Fruit fly (Drosophila melanogaster) whole organism, wandering third instar larva: ENCODE results near the gene CG7408.
A peak's percentile ranks its signal among the peaks of the same experiment; 100 is the strongest.
"Not testable (repeated sequence)": the region's sequence is repeated elsewhere in the genome, so short reads cannot be mapped to it uniquely, and the experiment has no call there.

Source experiments
- Abd-B ChIP-seq: fragments of >200 bp; optimal IDR thresholded peaks from 2 replicates; lab custom pipeline; 2017; ENCODE audit warnings: missing biosample characterization, missing genetic modification characterization
- CG32264 ChIP-seq: fragments of 200-800 bp; sonication (Bioruptor generic); optimal IDR thresholded peaks from 2 replicates; lab custom pipeline; 2016; ENCODE audit warnings: missing biosample characterization, missing genetic modification characterization
- CG9705 ChIP-seq: fragments of 200-800 bp; sonication (Bioruptor generic); optimal IDR thresholded peaks from 2 replicates; lab custom pipeline; 2018; ENCODE audit warnings: missing biosample characterization, mild to moderate bottlenecking, missing genetic modification characterization
- CrebA ChIP-seq: fragments of 200-800 bp; sonication (Bioruptor generic); optimal IDR thresholded peaks from 2 replicates; lab custom pipeline; 2016; ENCODE audit warnings: missing biosample characterization, mild to moderate bottlenecking, missing genetic modification characterization, borderline replicate concordance
- Dfd ChIP-seq: fragments of >200 bp; optimal IDR thresholded peaks from 2 replicates; lab custom pipeline; 2017; ENCODE audit warnings: missing biosample characterization, missing genetic modification characterization
- Dif ChIP-seq: fragments of 200-275, 200-300 bp; sonication (Bioruptor generic); optimal IDR thresholded peaks from 2 replicates; lab custom pipeline; 2018; ENCODE audit warnings: missing biosample characterization, missing genetic modification characterization; ENCODE audit not compliant: partially characterized antibody
- GATAd ChIP-seq: sonication (Bioruptor generic); optimal IDR thresholded peaks from 2 replicates; lab custom pipeline; 2016; ENCODE audit warnings: missing biosample characterization, missing genetic modification characterization
- HLH106 ChIP-seq: fragments of 200-800 bp; optimal IDR thresholded peaks from 3 replicates; lab custom pipeline; 2019; ENCODE audit warnings: missing biosample characterization, mild to moderate bottlenecking, missing genetic modification characterization, moderate library complexity
- Hnf4 ChIP-seq: fragments of 200-800 bp; sonication (Bioruptor generic); optimal IDR thresholded peaks from 2 replicates; lab custom pipeline; 2016; ENCODE audit warnings: missing biosample characterization, mild to moderate bottlenecking, missing genetic modification characterization
- Hr78 ChIP-seq: fragments of >200 bp; optimal IDR thresholded peaks from 2 replicates; lab custom pipeline; 2017; ENCODE audit warnings: missing biosample characterization, missing genetic modification characterization
- Hr83 ChIP-seq: fragments of 200-300 bp; sonication (Bioruptor generic); optimal IDR thresholded peaks from 2 replicates; lab custom pipeline; 2016; ENCODE audit warnings: missing biosample characterization, mild to moderate bottlenecking, missing genetic modification characterization, moderate library complexity; ENCODE audit not compliant: poor library complexity, severe bottlenecking
- Jra ChIP-seq: sonication (Bioruptor generic); optimal IDR thresholded peaks from 2 replicates; lab custom pipeline; 2016; ENCODE audit warnings: missing biosample characterization, missing genetic modification characterization
- Mio ChIP-seq: sonication (Bioruptor generic); optimal IDR thresholded peaks from 2 replicates; lab custom pipeline; 2016; ENCODE audit warnings: missing biosample characterization, missing genetic modification characterization
- Myc ChIP-seq: fragments of >200 bp; optimal IDR thresholded peaks from 2 replicates; lab custom pipeline; 2017
- N ChIP-seq: fragments of >200 bp; optimal IDR thresholded peaks from 2 replicates; lab custom pipeline; 2018; ENCODE audit warnings: missing biosample characterization, missing external identifiers, missing genetic modification characterization
- OdsH ChIP-seq: fragments of 200-800 bp; sonication (Bioruptor generic); optimal IDR thresholded peaks from 2 replicates; lab custom pipeline; 2016; ENCODE audit warnings: missing biosample characterization, mild to moderate bottlenecking, missing genetic modification characterization
- Rel ChIP-seq, 2 experiments: fragments of 200-800 bp; sonication (Bioruptor generic) in 1 of 2; optimal IDR thresholded peaks; 2 replicates in 1 of 2; 3 replicates in 1 of 2; lab custom pipeline; 2016 to 2019; ENCODE audit warnings: mild to moderate bottlenecking in 2 of 2, missing biosample characterization in 2 of 2, missing genetic modification characterization in 2 of 2, moderate library complexity in 1 of 2
- Sp1 ChIP-seq: fragments of 200-800 bp; sonication (Bioruptor generic); optimal IDR thresholded peaks from 3 replicates; lab custom pipeline; 2019; ENCODE audit warnings: missing biosample characterization, mild to moderate bottlenecking, missing genetic modification characterization, moderate library complexity
- Vsx2 ChIP-seq: fragments of 200-300, 225-300 bp; sonication (Bioruptor generic); optimal IDR thresholded peaks from 2 replicates; lab custom pipeline; 2018; ENCODE audit warnings: missing biosample characterization, missing genetic modification characterization; ENCODE audit not compliant: partially characterized antibody
- br ChIP-seq: fragments of 200-800 bp; sonication (Bioruptor generic); optimal IDR thresholded peaks from 2 replicates; lab custom pipeline; 2016; ENCODE audit warnings: missing biosample characterization, missing genetic modification characterization
- dl ChIP-seq, 2 experiments: fragments of 175-275, 200-275 bp in 1 of 2; fragments of 200-275 bp in 1 of 2; sonication (Bioruptor generic); optimal IDR thresholded peaks; lab custom pipeline; 2018; ENCODE audit warnings: mild to moderate bottlenecking in 2 of 2, missing biosample characterization in 2 of 2, missing genetic modification characterization in 2 of 2, moderate library complexity in 2 of 2; ENCODE audit not compliant: partially characterized antibody in 2 of 2, insufficient read depth in 1 of 2
- dmrt93B ChIP-seq: fragments of 200-800 bp; sonication (Bioruptor generic); optimal IDR thresholded peaks from 2 replicates; lab custom pipeline; 2018; ENCODE audit warnings: missing biosample characterization, mild to moderate bottlenecking, missing genetic modification characterization
- dsf ChIP-seq: sonication (Bioruptor generic); optimal IDR thresholded peaks from 2 replicates; lab custom pipeline; 2016; ENCODE audit warnings: missing biosample characterization, missing genetic modification characterization, borderline replicate concordance
- ey ChIP-seq: fragments of 200-800 bp; sonication (Bioruptor generic); optimal IDR thresholded peaks from 2 replicates; lab custom pipeline; 2016; ENCODE audit warnings: missing biosample characterization, missing genetic modification characterization
- foxo ChIP-seq, 2 experiments: fragments of 200-800 bp; sonication (Bioruptor generic); optimal IDR thresholded peaks; 2 replicates in 1 of 2; 3 replicates in 1 of 2; lab custom pipeline; 2016 to 2017; ENCODE audit warnings: missing biosample characterization in 2 of 2, missing genetic modification characterization in 2 of 2
- fru ChIP-seq: fragments of 200-800 bp; sonication (Bioruptor generic); optimal IDR thresholded peaks from 3 replicates; lab custom pipeline; 2016; ENCODE audit warnings: missing biosample characterization, mild to moderate bottlenecking, missing genetic modification characterization
- h ChIP-seq: fragments of 200-800 bp; sonication (Bioruptor generic); optimal IDR thresholded peaks from 3 replicates; lab custom pipeline; 2016; ENCODE audit warnings: missing biosample characterization, mild to moderate bottlenecking, missing genetic modification characterization
- jim ChIP-seq: fragments of 175-275, 200-325 bp; sonication (Bioruptor generic); optimal IDR thresholded peaks from 2 replicates; lab custom pipeline; 2016; ENCODE audit warnings: missing biosample characterization, mild to moderate bottlenecking, missing genetic modification characterization
- lola ChIP-seq: fragments of >200 bp; optimal IDR thresholded peaks from 2 replicates; lab custom pipeline; 2017; ENCODE audit warnings: missing biosample characterization, missing genetic modification characterization
- psq ChIP-seq: fragments of 200-800 bp; sonication (Bioruptor generic); optimal IDR thresholded peaks from 3 replicates; lab custom pipeline; 2017; ENCODE audit warnings: missing biosample characterization, mild to moderate bottlenecking, missing genetic modification characterization, moderate library complexity
- rgr ChIP-seq: fragments of 200-800 bp; sonication (Bioruptor generic); optimal IDR thresholded peaks from 3 replicates; lab custom pipeline; 2016; ENCODE audit warnings: missing biosample characterization, mild to moderate bottlenecking, missing genetic modification characterization
- sage ChIP-seq: fragments of 200-800 bp; sonication (Bioruptor generic); optimal IDR thresholded peaks from 2 replicates; lab custom pipeline; 2016; ENCODE audit warnings: missing biosample characterization, mild to moderate bottlenecking, missing genetic modification characterization
- sv ChIP-seq: fragments of 200-800 bp; sonication (Bioruptor generic); optimal IDR thresholded peaks from 3 replicates; lab custom pipeline; 2016; ENCODE audit warnings: missing biosample characterization, missing genetic modification characterization
- tai ChIP-seq: sonication (Bioruptor generic); optimal IDR thresholded peaks from 2 replicates; lab custom pipeline; 2016; ENCODE audit warnings: missing biosample characterization, missing genetic modification characterization
- woc ChIP-seq: sonication (Bioruptor generic); optimal IDR thresholded peaks from 2 replicates; lab custom pipeline; 2016; ENCODE audit warnings: missing biosample characterization, mild to moderate bottlenecking, missing genetic modification characterization

CG7408 gene

dm6 chr3L:17856655-17857479 lies 22.0 kb upstream of the CG7408 start, which contains the start of gene CG5535:
Gene CG5535, minus strand, starts transcription at chr3L:17856794.
- TF ChIP-seq jim (GFP tag; lab: Kevin White, UChicago) (no peak), Dif (GFP tag; lab: Kevin White, UChicago) (no peak), Hnf4 (no peak), Dfd (GFP tag; lab: Kevin White, UChicago) (no peak), CG9705 (GFP tag; lab: Kevin White, UChicago) (no peak), Hr78 (GFP tag; lab: Kevin White, UChicago) (no peak), dl (GFP tag; optimal IDR thresholded peaks at IDR 0.05; lab: Kevin White, UChicago; ENCODE audit: insufficient read depth in 1 of 2, partially characterized antibody in 2 of 2) (no peak), dmrt93B (peak; percentile 52), ey (GFP tag; lab: Kevin White, UChicago) (peak; percentile 32), GATAd (GFP tag; lab: Kevin White, UChicago) (no peak), N (no peak), tai (GFP tag; lab: Kevin White, UChicago) (no peak), h (GFP tag; lab: Kevin White, UChicago) (peak; percentile 45), foxo (GFP tag; optimal IDR thresholded peaks at IDR 0.05; lab: Kevin White, UChicago) (peak in 1 of 2 experiments; percentile 80), sage (GFP tag; lab: Kevin White, UChicago) (no peak), psq (GFP tag; lab: Kevin White, UChicago) (peak; percentile 68), fru (GFP tag; lab: Kevin White, UChicago) (peak; percentile 60), Rel (GFP tag; optimal IDR thresholded peaks at IDR 0.05; lab: Kevin White, UChicago) (no peak), Rel (tag; optimal IDR thresholded peaks at IDR 0.05; lab: Kevin White, UChicago) (no peak), CG32264 (GFP tag; lab: Kevin White, UChicago) (no peak), Hr83 (GFP tag; lab: Kevin White, UChicago) (peak; percentile 41), br (GFP tag; lab: Kevin White, UChicago) (peak; percentile 35), OdsH (GFP tag; lab: Kevin White, UChicago) (peak; percentile 62), sv (GFP tag; lab: Kevin White, UChicago) (peak; percentile 57), lola (GFP tag; lab: Kevin White, UChicago) (no peak), HLH106 (tag; lab: Kevin White, UChicago) (peak; percentile 52), Abd-B (no peak), Mio (no peak), woc (GFP tag; lab: Kevin White, UChicago) (no peak), Sp1 (GFP tag; lab: Kevin White, UChicago) (peak; percentile 72), Myc (lab: Kevin White, UChicago) (no peak), dsf (GFP tag; lab: Kevin White, UChicago) (no peak), CrebA (no peak), Vsx2 (no peak), rgr (peak; percentile 52), Jra (no peak)

- not testable (repeated sequence) for TF ChIP-seq Mio; ey (GFP tag; lab: Kevin White, UChicago); Dfd (GFP tag; lab: Kevin White, UChicago)
Measured at dm6 chr3L:17858174-17858573, 20.7 kb upstream of the CG7408 start, which contains the start of gene CG34002. Gene CG34002, plus strand, starts transcription at chr3L:17858474.

dm6 chr3L:17884276-17884675 lies 5.4 kb downstream of the CG7408 start, which contains the start of gene CG5506:
Gene CG5506, minus strand, starts transcription at chr3L:17884376.
- TF ChIP-seq Mio (no peak), Rel (GFP tag; optimal IDR thresholded peaks at IDR 0.05; lab: Kevin White, UChicago) (no peak), Rel (tag; optimal IDR thresholded peaks at IDR 0.05; lab: Kevin White, UChicago) (peak; percentile 66)
